Fruit fly (Drosophila melanogaster) whole organism, embryonic: ENCODE measurements around the gene CG13384.
A peak's percentile ranks its signal among the peaks of the same experiment; 100 is the strongest.

Experiments
- ATbp ChIP-seq: fragments of 200-800 bp; sonication (Bioruptor generic); optimal IDR thresholded peaks from 2 replicates; lab custom pipeline; 2017; ENCODE audit warnings: missing biosample characterization, mild to moderate bottlenecking, missing genetic modification characterization, missing genetic modification reagents
- Atf-2 ChIP-seq: fragments of 200-800 bp; sonication (Bioruptor generic); optimal IDR thresholded peaks from 2 replicates; lab custom pipeline; 2016; ENCODE audit warnings: missing biosample characterization, missing genetic modification characterization
- C15 ChIP-seq: fragments of 200-800 bp; sonication (Bioruptor generic); IDR thresholded peaks from 3 replicates; pipeline ENCODE4 v1.3.6; 2022; ENCODE audit warnings: missing biosample characterization, missing genetic modification characterization
- CG12391 ChIP-seq: fragments of 200-800 bp; sonication (Bioruptor generic); optimal IDR thresholded peaks from 3 replicates; lab custom pipeline; 2018; ENCODE audit warnings: missing biosample characterization, mild to moderate bottlenecking, missing genetic modification characterization, moderate library complexity
- CG14014 ChIP-seq: fragments of 200-800 bp; sonication (Bioruptor generic); IDR thresholded peaks from 2 replicates; pipeline ENCODE4 v1.3.6; 2022; ENCODE audit warnings: missing biosample characterization, missing genetic modification characterization
- CG1529 ChIP-seq: fragments of 200-800 bp; sonication (Bioruptor generic); optimal IDR thresholded peaks from 3 replicates; lab custom pipeline; 2018; ENCODE audit warnings: missing biosample characterization, missing genetic modification characterization
- CG15479 ChIP-seq: fragments of 200-800 bp; sonication (Bioruptor generic); optimal IDR thresholded peaks from 3 replicates; lab custom pipeline; 2019; ENCODE audit warnings: missing biosample characterization, mild to moderate bottlenecking, missing genetic modification characterization, moderate library complexity
- CG1647 ChIP-seq: fragments of 200-800 bp; sonication (Bioruptor generic); optimal IDR thresholded peaks from 3 replicates; lab custom pipeline; 2016; ENCODE audit warnings: missing biosample characterization, missing genetic modification characterization
- CG16813 ChIP-seq: fragments of 200-800 bp; sonication (Bioruptor generic); IDR thresholded peaks from 3 replicates; pipeline ENCODE4 v1.3.6; 2022; ENCODE audit warnings: missing biosample characterization, missing genetic modification characterization; ENCODE audit not compliant: partially characterized antibody
- CG17359 ChIP-seq: fragments of 200-800 bp; sonication (Bioruptor generic); optimal IDR thresholded peaks from 3 replicates; lab custom pipeline; 2018; ENCODE audit warnings: missing biosample characterization, mild to moderate bottlenecking, missing genetic modification characterization, moderate library complexity
- CG17802 ChIP-seq: fragments of 200-800 bp; sonication (Bioruptor generic); optimal IDR thresholded peaks from 2 replicates; lab custom pipeline; 2018; ENCODE audit warnings: missing biosample characterization, mild to moderate bottlenecking, missing genetic modification characterization, moderate library complexity
- CG18011 ChIP-seq: fragments of 200-800 bp; sonication (Bioruptor generic); optimal IDR thresholded peaks from 2 replicates; lab custom pipeline; 2017; ENCODE audit warnings: missing biosample characterization, missing genetic modification characterization, mild to moderate bottlenecking, moderate library complexity, missing genotype
- CG2199 ChIP-seq: fragments of 200-800 bp; sonication (Bioruptor generic); IDR thresholded peaks from 3 replicates; pipeline ENCODE4 v1.3.6; 2022; ENCODE audit warnings: missing biosample characterization, missing genetic modification characterization
- CG2875 ChIP-seq: fragments of 200-800 bp; sonication (Bioruptor generic); optimal IDR thresholded peaks from 2 replicates; lab custom pipeline; 2017; ENCODE audit warnings: missing biosample characterization, mild to moderate bottlenecking, missing genetic modification characterization, missing genetic modification reagents
- CG30020 ChIP-seq: fragments of 200-800 bp; optimal IDR thresholded peaks from 2 replicates; lab custom pipeline; 2019; ENCODE audit warnings: missing biosample characterization, mild to moderate bottlenecking, missing genetic modification characterization, moderate library complexity
- CG31441 ChIP-seq: fragments of 200-800 bp; sonication (Bioruptor generic); IDR thresholded peaks from 2 replicates; pipeline ENCODE4 v1.3.6; 2022; ENCODE audit warnings: missing biosample characterization, missing genetic modification characterization
- CG32532 ChIP-seq: fragments of 200-800 bp; sonication (Bioruptor generic); IDR thresholded peaks from 2 replicates; pipeline ENCODE4 v1.3.6; 2022; ENCODE audit warnings: missing biosample characterization, missing genetic modification characterization
- CG34422 ChIP-seq: fragments of 200-800 bp; sonication (Bioruptor generic); IDR thresholded peaks from 3 replicates; pipeline ENCODE4 v1.3.6; 2022; ENCODE audit warnings: missing biosample characterization, missing genetic modification characterization
- CG4730 ChIP-seq: fragments of 200-800 bp; sonication (Bioruptor generic); IDR thresholded peaks from 2 replicates; pipeline ENCODE4 v1.3.6; 2022; ENCODE audit warnings: missing biosample characterization, missing genetic modification characterization
- CG8388 ChIP-seq: fragments of 200-800 bp; sonication (Bioruptor generic); optimal IDR thresholded peaks from 2 replicates; lab custom pipeline; 2019; ENCODE audit warnings: missing biosample characterization, mild to moderate bottlenecking, missing genetic modification characterization, moderate library complexity
- CG9437 ChIP-seq: fragments of 200-800 bp; sonication (Bioruptor generic); optimal IDR thresholded peaks from 2 replicates; lab custom pipeline; 2018; ENCODE audit warnings: missing biosample characterization, mild to moderate bottlenecking, missing genetic modification characterization
- CG9817 ChIP-seq: fragments of 200-800 bp; sonication (Bioruptor generic); optimal IDR thresholded peaks from 2 replicates; lab custom pipeline; 2018; ENCODE audit warnings: missing biosample characterization, mild to moderate bottlenecking, missing genetic modification characterization, moderate library complexity
- Camta ChIP-seq: fragments of 200-800 bp; sonication (Bioruptor generic); optimal IDR thresholded peaks from 2 replicates; lab custom pipeline; 2016; ENCODE audit warnings: missing biosample characterization, missing genetic modification characterization
- Dfd ChIP-seq, 2 experiments: fragments of >200 bp; optimal IDR thresholded peaks; 2 replicates each; lab custom pipeline; 2017; ENCODE audit warnings: missing biosample characterization in 2 of 2, missing genetic modification characterization in 2 of 2
- Drgx ChIP-seq: fragments of 200-800 bp; sonication (Bioruptor generic); IDR thresholded peaks from 2 replicates; pipeline ENCODE4 v1.3.6; 2022; ENCODE audit warnings: missing biosample characterization, missing genetic modification characterization
- Gug ChIP-seq: fragments of 200-800 bp; sonication (Bioruptor generic); IDR thresholded peaks from 4 replicates; pipeline ENCODE4 v1.3.6; 2022; ENCODE audit warnings: missing biosample characterization, missing genetic modification characterization
- Hand ChIP-seq: fragments of 200-800 bp; sonication (Bioruptor generic); optimal IDR thresholded peaks from 2 replicates; lab custom pipeline; 2017; ENCODE audit warnings: mild to moderate bottlenecking, missing biosample characterization, missing genetic modification reagents, missing genetic modification characterization
- Meics ChIP-seq: fragments of 200-800 bp; sonication (Bioruptor generic); optimal IDR thresholded peaks from 2 replicates; lab custom pipeline; 2017; ENCODE audit warnings: missing biosample characterization, mild to moderate bottlenecking, missing genetic modification characterization
- Oli ChIP-seq: fragments of 200-800 bp; sonication (Bioruptor generic); optimal IDR thresholded peaks from 2 replicates; lab custom pipeline; 2018; ENCODE audit warnings: missing biosample characterization, mild to moderate bottlenecking, missing genetic modification characterization, moderate library complexity
- Spps ChIP-seq: fragments of 200-800 bp; sonication (Bioruptor generic); optimal IDR thresholded peaks from 2 replicates; lab custom pipeline; 2018; ENCODE audit warnings: missing biosample characterization, mild to moderate bottlenecking, missing genetic modification characterization
- dmrt11E ChIP-seq: fragments of 200-800 bp; sonication (Bioruptor generic); optimal IDR thresholded peaks from 3 replicates; lab custom pipeline; 2018; ENCODE audit warnings: missing biosample characterization, mild to moderate bottlenecking, missing genetic modification characterization, moderate library complexity
- dmrt99B ChIP-seq: fragments of 200-800 bp; sonication (Bioruptor generic); optimal IDR thresholded peaks from 2 replicates; lab custom pipeline; 2018; ENCODE audit warnings: missing biosample characterization, mild to moderate bottlenecking, missing genetic modification characterization, moderate library complexity
- eve ChIP-seq, 2 experiments: fragments of >200 bp; optimal IDR thresholded peaks; 2 replicates each; lab custom pipeline; 2017; ENCODE audit warnings: missing biosample characterization in 2 of 2, missing genetic modification characterization in 2 of 2
- exex ChIP-seq: fragments of 200-800 bp; sonication (Bioruptor generic); optimal IDR thresholded peaks from 4 replicates; lab custom pipeline; 2018; ENCODE audit warnings: missing biosample characterization, mild to moderate bottlenecking, missing genetic modification characterization, moderate library complexity
- fd64A ChIP-seq: fragments of 200-800 bp; sonication (Bioruptor generic); optimal IDR thresholded peaks from 3 replicates; lab custom pipeline; 2018; ENCODE audit warnings: missing biosample characterization, mild to moderate bottlenecking, missing genetic modification characterization
- gce ChIP-seq: fragments of 200-800 bp; sonication (Bioruptor generic); IDR thresholded peaks from 3 replicates; pipeline ENCODE4 v1.3.6; 2022; ENCODE audit warnings: missing biosample characterization, missing genetic modification characterization
- hkb ChIP-seq, 2 experiments: fragments of 200-800 bp in 1 of 2; fragments of >200 bp in 1 of 2; sonication (Bioruptor generic) in 1 of 2; IDR thresholded peaks in 1 of 2; optimal IDR thresholded peaks in 1 of 2; 2 replicates each; pipeline versions ENCODE4 v1.3.6 to Lab custom; 2017 to 2022; ENCODE audit warnings: missing biosample characterization in 1 of 2, missing genetic modification characterization in 1 of 2
- hth ChIP-seq: fragments of >200 bp; optimal IDR thresholded peaks from 2 replicates; lab custom pipeline; 2017; ENCODE audit warnings: inconsistent platforms
- lbe ChIP-seq: fragments of 200-800 bp; sonication (Bioruptor generic); optimal IDR thresholded peaks from 2 replicates; lab custom pipeline; 2016; ENCODE audit warnings: missing biosample characterization, mild to moderate bottlenecking, missing genetic modification characterization
- lola ChIP-seq, 3 experiments: fragments of >200 bp in 2 of 3; fragments of 200-800 bp in 1 of 3; sonication (Bioruptor generic) in 1 of 3; optimal IDR thresholded peaks; 2 replicates each; lab custom pipeline; 2017 to 2019; ENCODE audit warnings: missing biosample characterization in 3 of 3, missing genetic modification characterization in 3 of 3, mild to moderate bottlenecking in 1 of 3, moderate library complexity in 1 of 3
- mam ChIP-seq: fragments of 200-800 bp; sonication (Bioruptor generic); optimal IDR thresholded peaks from 3 replicates; lab custom pipeline; 2016; ENCODE audit warnings: missing biosample characterization, missing genetic modification characterization
- pan ChIP-seq, 4 experiments: fragments of >200 bp in 3 of 4; fragments of 200-800 bp in 1 of 4; sonication (Bioruptor generic) in 1 of 4; optimal IDR thresholded peaks in 3 of 4; IDR thresholded peaks in 1 of 4; 2 replicates each; pipeline versions ENCODE4 v1.3.6 to Lab custom; 2017 to 2022; ENCODE audit warnings: missing biosample characterization in 2 of 4, missing genetic modification characterization in 2 of 4, mixed read lengths in 1 of 4
- phol ChIP-seq: fragments of 200-800 bp; sonication (Bioruptor generic); optimal IDR thresholded peaks from 3 replicates; lab custom pipeline; 2018; ENCODE audit warnings: missing biosample characterization, mild to moderate bottlenecking, missing genetic modification characterization, moderate library complexity
- repo ChIP-seq: fragments of 200-800 bp; sonication (Bioruptor generic); optimal IDR thresholded peaks from 2 replicates; lab custom pipeline; 2016; ENCODE audit warnings: missing biosample characterization, missing genetic modification characterization
- sc ChIP-seq, 3 experiments: fragments of >200 bp in 2 of 3; fragments of 200-800 bp in 1 of 3; sonication (Bioruptor generic) in 1 of 3; optimal IDR thresholded peaks; 2 replicates in 2 of 3; 3 replicates in 1 of 3; lab custom pipeline; 2017; ENCODE audit warnings: mild to moderate bottlenecking in 1 of 3, missing biosample characterization in 1 of 3, missing genetic modification characterization in 1 of 3, missing genetic modification reagents in 1 of 3
- slbo ChIP-seq: fragments of 200-800 bp; sonication (Bioruptor generic); IDR thresholded peaks from 2 replicates; pipeline ENCODE4 v1.3.6; 2022; ENCODE audit warnings: missing biosample characterization, missing genetic modification characterization
- sqz ChIP-seq: fragments of 200-800 bp; sonication (Bioruptor generic); optimal IDR thresholded peaks from 3 replicates; lab custom pipeline; 2018; ENCODE audit warnings: missing biosample characterization, mild to moderate bottlenecking, missing genetic modification characterization
- tin ChIP-seq: fragments of 200-800 bp; sonication (Bioruptor generic); optimal IDR thresholded peaks from 3 replicates; lab custom pipeline; 2016; ENCODE audit warnings: missing biosample characterization, missing genetic modification characterization
- usp ChIP-seq: fragments of >200 bp; optimal IDR thresholded peaks from 2 replicates; lab custom pipeline; 2017; ENCODE audit warnings: missing biosample characterization, missing genetic modification characterization

The CG13384 gene

DNA sequence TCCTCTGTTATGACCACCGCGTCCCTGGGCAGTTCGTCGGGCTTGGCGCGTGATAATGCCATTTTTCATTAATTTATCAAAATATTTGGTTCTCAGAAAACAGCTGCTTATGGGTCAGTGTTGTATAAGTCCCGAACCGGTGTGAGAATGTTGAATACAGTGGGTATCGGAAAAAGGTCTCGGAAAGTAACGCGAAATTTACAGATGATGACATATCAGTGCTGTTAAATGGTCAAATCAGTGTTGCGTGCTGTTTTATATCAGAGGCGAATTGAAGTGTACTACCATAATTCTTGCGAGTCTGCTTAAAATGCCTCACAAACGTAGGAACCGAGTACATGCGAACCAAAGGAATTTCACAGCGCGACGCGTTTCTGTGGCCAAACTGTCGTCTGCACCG is 1.6 kb upstream of the CG13384 start, which contains the start of the genes CG13392 and Rcd4 (continued):
- TF ChIP-seq sqz (GFP tag; lab: Kevin White, UChicago) (no peak), CG9817 (tag; lab: Kevin White, UChicago) (peak; percentile 57), CG9437 (GFP tag; lab: Kevin White, UChicago) (peak; percentile 34), CG12391 (tag; lab: Kevin White, UChicago) (peak; percentile 47), Hand (GFP tag; lab: Kevin White, UChicago) (no peak), CG31441 (no peak), CG1647 (GFP tag; lab: Kevin White, UChicago) (peak; percentile 76), Meics (GFP tag; lab: Kevin White, UChicago) (peak; percentile 62), Dfd (GFP tag; optimal IDR thresholded peaks at IDR 0.05; lab: Kevin White, UChicago) (no peak), exex (peak; percentile 42), usp (GFP tag; lab: Kevin White, UChicago) (no peak), Atf-2 (peak; percentile 31), tin (GFP tag; lab: Kevin White, UChicago) (peak; percentile 72), fd64A (no peak), CG30020 (tag; lab: Kevin White, UChicago) (peak; percentile 12), dmrt99B (tag; lab: Kevin White, UChicago) (peak; percentile 21), CG18011 (GFP tag; lab: Kevin White, UChicago) (peak; percentile 54), C15 (GFP tag; lab: Robert Waterston, UW) (no peak), Drgx (GFP tag; lab: Robert Waterston, UW) (peak; percentile 45; the same call in 1 of the 2 replicates), hth (no peak), lola (GFP tag; optimal IDR thresholded peaks at IDR 0.05; lab: Kevin White, UChicago) (peak in 1 of 3 experiments; percentile 6), slbo (GFP tag; lab: Robert Waterston, UW) (peak; percentile 85), CG15479 (no peak), CG4730 (GFP tag; lab: Robert Waterston, UW) (0 out of 2 replicates have a peak, but pooled peaks have one; percentile 28), CG16813 (GFP tag; lab: Robert Waterston, UW) (peak; percentile 57), Gug (GFP tag; lab: Robert Waterston, UW) (peak; percentile 48; the same call in 1 of the 4 replicates), Spps (tag; lab: Kevin White, UChicago) (no peak), repo (GFP tag; lab: Kevin White, UChicago) (peak; percentile 62), pan (optimal IDR thresholded peaks at IDR 0.05; lab: Kevin White, UChicago) (no peak), pan (GFP tag; optimal IDR thresholded peaks at IDR 0.05 in 1 of 2, IDR thresholded peaks at IDR 0.05 in 1 of 2) (peak in 1 of 2 experiments; percentile 58), CG8388 (peak; percentile 63), CG14014 (GFP tag; lab: Robert Waterston, UW) (peak; percentile 53), Oli (tag; lab: Kevin White, UChicago) (no peak), Camta (peak; percentile 59), CG17359 (tag; lab: Kevin White, UChicago) (peak; percentile 56), CG1529 (GFP tag; lab: Kevin White, UChicago) (peak; percentile 37), mam (GFP tag; lab: Kevin White, UChicago) (peak; percentile 84), CG17802 (tag; lab: Kevin White, UChicago) (peak; percentile 23), phol (tag; lab: Kevin White, UChicago) (peak; percentile 7), CG32532 (peak; percentile 79), CG2875 (GFP tag; lab: Kevin White, UChicago) (peak; percentile 10), gce (no peak), hkb (optimal IDR thresholded peaks at IDR 0.05; lab: Kevin White, UChicago) (no peak), hkb (GFP tag; IDR thresholded peaks at IDR 0.05; lab: Robert Waterston, UW) (peak; percentile 51), CG2199 (GFP tag; lab: Robert Waterston, UW) (no peak), CG34422 (GFP tag; lab: Robert Waterston, UW) (peak; percentile 91), lbe (GFP tag; lab: Kevin White, UChicago) (peak; percentile 84), eve (GFP tag; optimal IDR thresholded peaks at IDR 0.05; lab: Kevin White, UChicago) (no peak), ATbp (no peak), dmrt11E (tag; lab: Kevin White, UChicago) (peak; percentile 21), sc (optimal IDR thresholded peaks at IDR 0.05; lab: Kevin White, UChicago) (no peak), sc (GFP tag; optimal IDR thresholded peaks at IDR 0.05; lab: Kevin White, UChicago) (no peak)
